Worm (Caenorhabditis elegans): Measurements from ENCODE around the gene clec-125.
A peak's percentile ranks its signal among the peaks of the same experiment; 100 is the strongest.
"Not testable (repeated sequence)": the region's sequence is repeated elsewhere in the genome, so short reads cannot be mapped to it uniquely, and the experiment has no call there.

Gene clec-125

DNA sequence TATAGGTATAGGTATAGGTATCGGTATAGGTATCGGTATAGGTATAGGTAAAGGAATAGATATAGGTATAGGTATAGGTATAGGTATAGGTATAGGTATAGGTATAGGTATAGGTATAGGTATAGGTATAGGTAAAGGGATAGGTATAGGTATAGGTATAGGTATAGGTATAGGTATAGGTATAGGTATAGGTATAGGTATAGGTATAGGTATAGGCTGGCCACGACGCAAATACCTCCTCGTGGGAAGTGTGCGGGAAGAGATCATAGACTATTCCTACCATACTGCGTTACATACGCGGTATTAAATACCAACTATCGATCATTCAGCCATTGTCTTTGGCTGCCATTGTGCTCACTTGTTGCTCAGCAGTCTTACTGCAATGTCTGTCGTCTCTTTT lies 25.0 kb upstream of the clec-125 start, which contains the start of gene fbxb-112:
fbxb-112 (plus strand) TSS at position 301 of the 400 bp plus-strand sequence.
- not testable (repeated sequence) for TF ChIP-seq ZK546.5, unc-39, lin-15B (tag; optimal IDR thresholded peaks at IDR 0.05)

DNA sequence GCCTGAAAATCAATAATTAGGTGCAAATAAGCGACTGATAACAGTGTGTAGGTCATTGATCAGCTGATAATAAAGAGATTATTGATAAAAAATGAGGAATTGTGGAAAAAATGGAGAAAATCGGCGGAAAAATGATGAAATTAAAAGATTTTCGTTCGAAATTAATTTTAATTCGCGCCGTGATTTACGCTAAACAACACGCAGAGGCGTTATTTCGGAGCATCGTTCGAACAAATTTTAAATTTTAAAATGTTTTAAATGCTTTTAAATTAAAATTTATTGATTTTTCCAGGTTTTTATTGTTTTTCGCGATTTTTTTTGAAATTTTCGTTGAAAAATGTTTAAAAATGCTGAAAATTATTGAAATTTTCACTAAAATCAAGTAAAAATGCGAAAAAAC lies 16.4 kb upstream of the clec-125 start, which contains the start of gene Y49F6B.9:
Y49F6B.9 (minus strand) TSS at position 2 of the 400 bp plus-strand sequence.
- TF ChIP-seq hmg-11 (tag; optimal IDR thresholded peaks at IDR 0.05) = no peak

DNA sequence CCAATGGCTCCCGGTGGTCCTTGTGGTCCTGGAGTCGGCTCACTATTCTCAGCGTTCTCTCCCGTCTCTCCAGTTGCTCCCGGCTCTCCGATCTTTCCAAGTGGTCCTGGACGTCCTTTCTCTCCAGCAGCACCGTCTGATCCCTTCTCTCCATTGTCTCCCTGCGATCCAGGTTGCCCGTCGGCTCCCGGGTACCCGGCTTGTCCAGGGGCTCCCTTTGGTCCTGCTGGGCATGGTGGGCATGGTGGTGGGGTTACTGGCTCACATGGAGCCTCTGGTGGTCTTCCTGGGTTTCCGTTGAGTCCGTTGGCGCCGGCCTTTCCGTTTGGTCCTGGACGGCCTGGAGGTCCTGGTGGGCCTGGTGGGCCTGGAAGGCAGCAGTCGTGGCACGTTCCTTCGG lies 15.4 kb upstream of the clec-125 start:
- no peak for TF ChIP-seq fos-1 (tag; optimal IDR thresholded peaks at IDR 0.05)
- TF ChIP-seq ztf-4 (tag; optimal IDR thresholded peaks at IDR 0.05) = no peak
- no peak for TF ChIP-seq nhr-12 (tag; optimal IDR thresholded peaks at IDR 0.05)
- TF ChIP-seq nhr-43 (tag; optimal IDR thresholded peaks at IDR 0.05; ENCODE audit: poor library complexity, severe bottlenecking) = no peak
- TF ChIP-seq nhr-237 (tag; optimal IDR thresholded peaks at IDR 0.05) = no peak
- TF ChIP-seq fkh-2 (tag; optimal IDR thresholded peaks at IDR 0.05) = no peak
- no peak for TF ChIP-seq skn-1 (tag; optimal IDR thresholded peaks at IDR 0.05)
- no peak for TF ChIP-seq lsy-12 (tag; optimal IDR thresholded peaks at IDR 0.05)
- TF ChIP-seq nhr-76 (tag; optimal IDR thresholded peaks at IDR 0.05) = no peak
- no peak for TF ChIP-seq eor-1 (tag; optimal IDR thresholded peaks at IDR 0.05)

DNA sequence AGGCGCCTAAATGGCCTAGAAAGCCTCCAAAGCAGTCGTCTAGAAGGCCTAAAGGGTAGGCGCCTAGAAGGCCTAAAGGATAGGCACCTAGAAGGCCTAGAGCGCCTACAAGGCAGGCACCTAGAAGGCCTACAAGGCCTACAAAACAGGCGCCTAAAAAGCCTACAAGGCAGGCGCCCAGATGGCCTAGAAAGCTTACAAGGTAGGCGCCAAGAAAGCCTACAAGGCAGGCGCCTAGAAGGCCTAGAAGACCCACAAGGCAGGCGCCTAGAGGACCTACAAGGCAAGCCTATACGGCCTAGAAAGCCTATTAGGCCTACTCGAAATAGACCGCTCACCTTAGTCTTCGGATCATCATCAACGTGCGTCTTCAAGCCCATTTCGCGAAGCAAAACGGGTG lies 13.8 kb upstream of the clec-125 start:
- TF ChIP-seq nhr-76 (tag; optimal IDR thresholded peaks at IDR 0.05) = no peak
- TF ChIP-seq unc-62 (GFP tag; optimal IDR thresholded peaks at IDR 0.05) = no peak
- TF ChIP-seq mdl-1 (tag; optimal IDR thresholded peaks at IDR 0.05) = no peak
- no peak for TF ChIP-seq tbx-2 (tag; optimal IDR thresholded peaks at IDR 0.05)
- TF ChIP-seq ceh-82 (tag; optimal IDR thresholded peaks at IDR 0.05) = no peak
- no peak for TF ChIP-seq ceh-28 (tag; optimal IDR thresholded peaks at IDR 0.05)
- no peak for TF ChIP-seq ama-1 (optimal IDR thresholded peaks at IDR 0.05)
- TF ChIP-seq nhr-77 (tag; optimal IDR thresholded peaks at IDR 0.05) = no peak
- TF ChIP-seq nhr-67 (tag; optimal IDR thresholded peaks at IDR 0.05) = no peak
- no peak for TF ChIP-seq snpc-4 (tag; optimal IDR thresholded peaks at IDR 0.05)

DNA sequence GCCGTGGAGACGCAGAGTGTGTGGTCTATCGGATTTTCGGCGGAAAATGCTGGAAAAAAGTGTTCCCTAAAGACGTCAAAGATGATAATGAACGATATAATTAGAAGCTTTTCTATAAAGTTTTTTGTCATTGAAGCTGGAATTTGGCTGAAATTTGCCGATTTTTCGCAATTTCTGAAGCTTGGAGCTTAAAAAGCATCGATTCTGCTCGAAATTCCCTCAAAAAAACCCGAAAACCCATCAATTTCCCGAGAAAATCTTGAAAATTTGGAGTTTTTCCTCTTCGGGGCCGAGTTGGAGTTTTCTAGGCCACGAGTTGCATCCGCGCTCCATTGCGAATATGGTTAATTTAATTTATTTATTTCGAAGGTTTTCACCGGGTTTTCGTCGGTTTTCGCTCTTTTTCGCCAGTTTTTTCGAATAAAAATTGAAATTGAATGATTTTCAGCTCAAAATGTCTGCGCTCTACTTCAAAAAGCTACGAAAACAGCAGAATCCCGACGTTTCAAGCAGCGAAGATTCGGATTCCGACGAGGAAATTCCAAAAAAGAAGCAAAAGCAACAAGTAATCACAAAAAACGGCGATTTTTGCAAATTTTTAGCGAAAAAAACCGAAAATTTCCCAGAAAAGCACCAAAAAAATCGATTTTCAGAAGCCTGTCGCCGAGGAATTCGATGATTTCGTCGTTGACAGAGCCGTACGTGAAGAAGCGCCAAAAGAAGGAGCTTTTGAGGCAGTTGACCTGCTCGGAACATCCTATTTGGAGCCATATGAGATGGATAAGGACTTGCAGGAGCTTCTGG lies 13.1 kb upstream of the clec-125 start, which contains the start of the genes col-71 and Y49F6B.2:
col-71 (minus strand) TSS at position 51 of the 804 bp plus-strand sequence.
Y49F6B.2 (plus strand) TSS at position 449 of the 804 bp plus-strand sequence.
- peak; percentile 73 for TF ChIP-seq snpc-4 (tag; optimal IDR thresholded peaks at IDR 0.05)
- TF ChIP-seq egl-27 (tag; optimal IDR thresholded peaks at IDR 0.05) = no peak
- TF ChIP-seq nhr-43 (tag; optimal IDR thresholded peaks at IDR 0.05; ENCODE audit: poor library complexity, severe bottlenecking) = no peak
- TF ChIP-seq pha-4 (tag; optimal IDR thresholded peaks at IDR 0.05) = peak; percentile 75
- no peak for TF ChIP-seq nhr-67 (tag; optimal IDR thresholded peaks at IDR 0.05)
- TF ChIP-seq nhr-12 (tag; optimal IDR thresholded peaks at IDR 0.05) = no peak
- no peak for TF ChIP-seq ztf-4 (tag; optimal IDR thresholded peaks at IDR 0.05)
- TF ChIP-seq nhr-25 (tag; optimal IDR thresholded peaks at IDR 0.05) = no peak
- TF ChIP-seq elt-3 (tag; optimal IDR thresholded peaks at IDR 0.05) = no peak
- TF ChIP-seq zag-1 (tag; optimal IDR thresholded peaks at IDR 0.05) = no peak
- no peak for TF ChIP-seq aly-2 (tag; optimal IDR thresholded peaks at IDR 0.05)
- no peak for TF ChIP-seq mml-1 (tag; optimal IDR thresholded peaks at IDR 0.05)
- TF ChIP-seq egl-5 (tag; optimal IDR thresholded peaks at IDR 0.05) = peak; percentile 63
- no peak for TF ChIP-seq pqm-1 (tag; optimal IDR thresholded peaks at IDR 0.05)
- TF ChIP-seq nhr-11 (tag; optimal IDR thresholded peaks at IDR 0.05) = no peak
- TF ChIP-seq fos-1 (tag; optimal IDR thresholded peaks at IDR 0.05) = no peak
- TF ChIP-seq hmg-11 (tag; optimal IDR thresholded peaks at IDR 0.05) = peak; percentile 50
- TF ChIP-seq nhr-28 (tag; optimal IDR thresholded peaks at IDR 0.05) = no peak
- TF ChIP-seq ztf-11 (tag; optimal IDR thresholded peaks at IDR 0.05) = no peak
- TF ChIP-seq elt-1 (tag; optimal IDR thresholded peaks at IDR 0.05) = no peak
- no peak for TF ChIP-seq eor-1 (tag; optimal IDR thresholded peaks at IDR 0.05)
- TF ChIP-seq unc-39 (tag; optimal IDR thresholded peaks at IDR 0.05) = no peak
- peak; percentile 94 for TF ChIP-seq lin-15B (tag; optimal IDR thresholded peaks at IDR 0.05)
- TF ChIP-seq ceh-28 (tag; optimal IDR thresholded peaks at IDR 0.05) = peak; percentile 47
- TF ChIP-seq unc-62 (GFP tag; optimal IDR thresholded peaks at IDR 0.05) = no peak
- no peak for TF ChIP-seq mdl-1 (tag; optimal IDR thresholded peaks at IDR 0.05)
- no peak for TF ChIP-seq nhr-237 (tag; optimal IDR thresholded peaks at IDR 0.05)
- TF ChIP-seq nhr-76 (tag; optimal IDR thresholded peaks at IDR 0.05) = no peak
- no peak for TF ChIP-seq lsy-12 (tag; optimal IDR thresholded peaks at IDR 0.05)
- no peak for TF ChIP-seq sea-2 (GFP tag; optimal IDR thresholded peaks at IDR 0.05)
- TF ChIP-seq jun-1 (tag; optimal IDR thresholded peaks at IDR 0.05) = no peak
- no peak for TF ChIP-seq fkh-2 (tag; optimal IDR thresholded peaks at IDR 0.05)
- no peak for TF ChIP-seq ceh-82 (tag; optimal IDR thresholded peaks at IDR 0.05)
- peak; percentile 29 for TF ChIP-seq R02D3.7 (tag; optimal IDR thresholded peaks at IDR 0.05)
- no peak for TF ChIP-seq ama-1 (optimal IDR thresholded peaks at IDR 0.05)
- TF ChIP-seq ceh-9 (tag; optimal IDR thresholded peaks at IDR 0.05) = no peak
- no peak for TF ChIP-seq ceh-16 (tag; optimal IDR thresholded peaks at IDR 0.05)
- TF ChIP-seq skn-1 (tag; optimal IDR thresholded peaks at IDR 0.05) = peak; percentile 30
- peak; percentile 21 for TF ChIP-seq tbx-2 (tag; optimal IDR thresholded peaks at IDR 0.05)
